Fruit fly (Drosophila melanogaster) whole organism, adult: ENCODE data around the gene CG3078.

Experiments
- CG11617 ChIP-seq: fragments of 200-800 bp; sonication (Bioruptor generic); optimal IDR thresholded peaks from 2 replicates; lab custom pipeline; 2017; ENCODE audit warnings: mild to moderate bottlenecking, missing biosample characterization, missing genetic modification reagents, missing genetic modification characterization
- CG12768 ChIP-seq: fragments of 200-800 bp; sonication (Bioruptor generic); optimal IDR thresholded peaks from 2 replicates; lab custom pipeline; 2017; ENCODE audit warnings: missing biosample characterization, missing genetic modification characterization, mild to moderate bottlenecking, moderate library complexity, missing genetic modification reagents
- CG14711 ChIP-seq: fragments of 200-800 bp; sonication (Bioruptor generic); optimal IDR thresholded peaks from 2 replicates; lab custom pipeline; 2018; ENCODE audit warnings: missing biosample characterization, mild to moderate bottlenecking, missing genetic modification characterization, moderate library complexity
- CG1620 ChIP-seq: fragments of 200-800 bp; sonication (Bioruptor generic); optimal IDR thresholded peaks from 2 replicates; lab custom pipeline; 2016; ENCODE audit warnings: missing biosample characterization, missing genetic modification characterization
- CG33017 ChIP-seq: fragments of 200-800 bp; sonication (Bioruptor generic); optimal IDR thresholded peaks from 2 replicates; lab custom pipeline; 2018; ENCODE audit warnings: missing biosample characterization, mild to moderate bottlenecking, missing genetic modification characterization, moderate library complexity
- CG5204 ChIP-seq: fragments of 200-800 bp; sonication (Bioruptor generic); optimal IDR thresholded peaks from 2 replicates; lab custom pipeline; 2016; ENCODE audit warnings: missing biosample characterization, missing genetic modification characterization
- CG7045 ChIP-seq: fragments of 200-800 bp; sonication (Bioruptor generic); optimal IDR thresholded peaks from 2 replicates; lab custom pipeline; 2017; ENCODE audit warnings: missing biosample characterization, mild to moderate bottlenecking, missing genetic modification characterization
- CG7101 ChIP-seq: fragments of 200-800 bp; sonication (Bioruptor generic); optimal IDR thresholded peaks from 2 replicates; lab custom pipeline; 2018; ENCODE audit warnings: missing biosample characterization, mild to moderate bottlenecking, missing genetic modification characterization, moderate library complexity
- Clk ChIP-seq: fragments of 200-800 bp; sonication (Bioruptor generic); optimal IDR thresholded peaks from 2 replicates; lab custom pipeline; 2017; ENCODE audit warnings: missing biosample characterization, missing genetic modification characterization
- Crg-1 ChIP-seq: fragments of 200-800 bp; sonication (Bioruptor generic); optimal IDR thresholded peaks from 2 replicates; lab custom pipeline; 2016; ENCODE audit warnings: missing biosample characterization, missing genetic modification characterization
- Hr96 ChIP-seq: fragments of 200-800 bp; sonication (Bioruptor generic); optimal IDR thresholded peaks from 2 replicates; lab custom pipeline; 2016; ENCODE audit warnings: missing biosample characterization, missing genetic modification characterization
- Mnt ChIP-seq: fragments of 200-800 bp; sonication (Bioruptor generic); optimal IDR thresholded peaks from 2 replicates; lab custom pipeline; 2016; ENCODE audit warnings: missing biosample characterization, mild to moderate bottlenecking, missing genetic modification characterization
- bab1 ChIP-seq: fragments of 200-800 bp; sonication (Bioruptor generic); optimal IDR thresholded peaks from 3 replicates; lab custom pipeline; 2019; ENCODE audit warnings: missing biosample characterization, mild to moderate bottlenecking, missing genetic modification characterization, moderate library complexity
- cic ChIP-seq: fragments of 200-800 bp; sonication (Bioruptor generic); optimal IDR thresholded peaks from 2 replicates; lab custom pipeline; 2017; ENCODE audit warnings: missing biosample characterization, mild to moderate bottlenecking, missing genetic modification characterization, moderate library complexity
- cnc ChIP-seq, 2 experiments: fragments of >200 bp; optimal IDR thresholded peaks; 2 replicates each; lab custom pipeline; 2017
- kay ChIP-seq: fragments of 200-800 bp; sonication (Bioruptor generic); peaks from one replicate; lab custom pipeline; 2016; ENCODE audit warnings: missing biosample characterization, missing genetic modification characterization, borderline replicate concordance
- ovo ChIP-seq: fragments of 200-800 bp; sonication (Bioruptor generic); optimal IDR thresholded peaks from 2 replicates; lab custom pipeline; 2016; ENCODE audit warnings: missing biosample characterization, missing genetic modification characterization
- pad ChIP-seq: fragments of 200-800 bp; sonication (Bioruptor generic); optimal IDR thresholded peaks from 3 replicates; lab custom pipeline; 2017; ENCODE audit warnings: missing biosample characterization, missing genetic modification characterization, mild to moderate bottlenecking, moderate library complexity, missing genetic modification reagents
- tj ChIP-seq: fragments of 200-800 bp; sonication (Bioruptor generic); optimal IDR thresholded peaks from 3 replicates; lab custom pipeline; 2017; ENCODE audit warnings: missing biosample characterization, mild to moderate bottlenecking, missing genetic modification characterization, moderate library complexity
- toe ChIP-seq: fragments of 200-800 bp; sonication (Bioruptor generic); optimal IDR thresholded peaks from 2 replicates; lab custom pipeline; 2016; ENCODE audit warnings: missing biosample characterization, missing genetic modification characterization

The CG3078 gene

dm6 chrX:2258602-2259233, 945 bp downstream of the CG3078 start:
- peak; percentile 13 for TF ChIP-seq Mnt (GFP tag; lab: Kevin White, UChicago)
- no peak for TF ChIP-seq pad (GFP tag; lab: Kevin White, UChicago)

dm6 chrX:2255035-2255434, 4.6 kb downstream of the CG3078 start:
- TF ChIP-seq CG14711 (tag; lab: Kevin White, UChicago) (no peak), pad (GFP tag; lab: Kevin White, UChicago) (peak; percentile 1), ovo (GFP tag; lab: Kevin White, UChicago) (no peak), bab1 (GFP tag; lab: Kevin White, UChicago) (no peak), tj (GFP tag; lab: Kevin White, UChicago) (no peak)

- no peak for TF ChIP-seq cnc (optimal IDR thresholded peaks at IDR 0.05; lab: Kevin White, UChicago)
- TF ChIP-seq Mnt (GFP tag; lab: Kevin White, UChicago), result peak; percentile 3
- TF ChIP-seq cic, result peak; percentile 65
- no peak for TF ChIP-seq tj (GFP tag; lab: Kevin White, UChicago)
- no peak for TF ChIP-seq CG1620
- no peak for TF ChIP-seq Clk (GFP tag; lab: Kevin White, UChicago)
- TF ChIP-seq CG12768 (GFP tag; lab: Kevin White, UChicago), result no peak
- peak; percentile 25 for TF ChIP-seq CG33017
- TF ChIP-seq ovo (GFP tag; lab: Kevin White, UChicago), result no peak
Observed at dm6 chrX:2254020-2254626, 5.5 kb downstream of the CG3078 start, which contains the start of gene CG3091. CG3091 (minus strand) TSS chrX:2254197.

- no peak for TF ChIP-seq Crg-1 (GFP tag; lab: Kevin White, UChicago)
- TF ChIP-seq bab1 (GFP tag; lab: Kevin White, UChicago), result no peak
- TF ChIP-seq CG7045 (GFP tag; lab: Kevin White, UChicago), result no peak
- TF ChIP-seq cic, result no peak
Observed at dm6 chrX:2251688-2252087, 8.0 kb downstream of the CG3078 start, which contains the start of gene CG3191. CG3191 (minus strand) TSS chrX:2251993.

dm6 chrX:2249763-2250162, 9.9 kb downstream of the CG3078 start, which contains the start of gene crn:
crn (minus strand) TSS chrX:2249983.
- TF ChIP-seq Crg-1 (GFP tag; lab: Kevin White, UChicago) (no peak), Mnt (GFP tag; lab: Kevin White, UChicago) (peak; percentile 5)

dm6 chrX:2245931-2246330, 13.7 kb downstream of the CG3078 start, which contains the start of gene Or2a:
Or2a (plus strand) TSS chrX:2246231.
- TF ChIP-seq Clk (GFP tag; lab: Kevin White, UChicago), result no peak
- no peak for TF ChIP-seq CG7101 (tag; lab: Kevin White, UChicago)
- no peak for TF ChIP-seq Crg-1 (GFP tag; lab: Kevin White, UChicago)
- TF ChIP-seq tj (GFP tag; lab: Kevin White, UChicago), result no peak
- TF ChIP-seq toe (GFP tag; lab: Kevin White, UChicago), result no peak
- TF ChIP-seq CG11617 (GFP tag; lab: Kevin White, UChicago), result no peak
- TF ChIP-seq CG7045 (GFP tag; lab: Kevin White, UChicago), result no peak
- TF ChIP-seq kay (GFP tag; lab: Kevin White, UChicago), result no peak

dm6 chrX:2244753-2245152, 14.9 kb downstream of the CG3078 start:
- TF ChIP-seq Mnt (GFP tag; lab: Kevin White, UChicago) (no peak), tj (GFP tag; lab: Kevin White, UChicago) (no peak), cic (no peak), CG5204 (no peak), CG7101 (tag; lab: Kevin White, UChicago) (no peak), CG14711 (tag; lab: Kevin White, UChicago) (no peak), CG11617 (GFP tag; lab: Kevin White, UChicago) (no peak), CG1620 (no peak), CG33017 (no peak), CG12768 (GFP tag; lab: Kevin White, UChicago) (no peak), CG7045 (GFP tag; lab: Kevin White, UChicago) (no peak), cnc (optimal IDR thresholded peaks at IDR 0.05; lab: Kevin White, UChicago) (no peak), ovo (GFP tag; lab: Kevin White, UChicago) (no peak)

dm6 chrX:2242897-2243296, 16.8 kb downstream of the CG3078 start:
- TF ChIP-seq CG7045 (GFP tag; lab: Kevin White, UChicago) (no peak), Mnt (GFP tag; lab: Kevin White, UChicago) (no peak), cic (no peak), CG7101 (tag; lab: Kevin White, UChicago) (no peak), toe (GFP tag; lab: Kevin White, UChicago) (no peak), CG12768 (GFP tag; lab: Kevin White, UChicago) (no peak), CG11617 (GFP tag; lab: Kevin White, UChicago) (no peak), Clk (GFP tag; lab: Kevin White, UChicago) (no peak), tj (GFP tag; lab: Kevin White, UChicago) (no peak), Hr96 (GFP tag; lab: Kevin White, UChicago) (no peak)
